Worm (Caenorhabditis elegans): ENCODE data around the gene F45C12.17.

The F45C12.17 gene

DNA sequence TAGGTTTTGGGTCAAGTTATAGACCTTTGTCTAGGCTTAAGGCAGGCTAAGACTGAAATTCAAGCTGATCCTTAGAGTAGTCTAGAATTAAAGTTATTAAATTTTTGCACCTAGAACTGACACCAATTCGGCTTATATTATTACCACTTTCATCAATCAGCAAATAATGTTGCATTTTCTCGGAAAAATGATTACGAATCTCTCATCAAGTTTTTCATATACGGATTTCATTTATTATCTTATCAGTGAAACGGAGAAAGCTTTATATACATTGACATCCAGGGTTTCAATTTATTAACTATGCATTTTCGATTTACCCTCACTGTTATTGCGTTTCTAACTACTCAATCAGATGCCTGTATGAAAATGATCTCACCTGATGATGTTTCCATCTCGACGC, 15.3 kb downstream of the F45C12.17 start, which contains the start of gene K07G6.1:
K07G6.1 (plus strand) TSS at position 301 of the 400 bp plus-strand sequence.
- no peak for TF ChIP-seq sea-1 (GFP tag; conservative IDR thresholded peaks at IDR 0.05)
- TF ChIP-seq ceh-13 (GFP tag; optimal IDR thresholded peaks at IDR 0.05) = no peak
- TF ChIP-seq pes-1 (GFP tag; IDR thresholded peaks at IDR 0.05) = no peak
- no peak for TF ChIP-seq aly-1 (tag; optimal IDR thresholded peaks at IDR 0.05)
- TF ChIP-seq scrt-1 (GFP tag; IDR thresholded peaks at IDR 0.05) = no peak
- TF ChIP-seq ets-7 (tag; optimal IDR thresholded peaks at IDR 0.05) = no peak
- TF ChIP-seq ceh-36 (tag; optimal IDR thresholded peaks at IDR 0.05) = no peak
- TF ChIP-seq B0310.2 (tag; optimal IDR thresholded peaks at IDR 0.05) = no peak
- TF ChIP-seq hnd-1 (tag; optimal IDR thresholded peaks at IDR 0.05) = no peak
- TF ChIP-seq F13C5.2 (tag; optimal IDR thresholded peaks at IDR 0.05) = no peak
- no peak for TF ChIP-seq tra-4 (tag; optimal IDR thresholded peaks at IDR 0.05)
- TF ChIP-seq tbx-37 (GFP tag; conservative IDR thresholded peaks at IDR 0.05) = no peak
- no peak for TF ChIP-seq hmbx-1 (tag; optimal IDR thresholded peaks at IDR 0.05)
- TF ChIP-seq flt-1 (GFP tag; IDR thresholded peaks at IDR 0.05) = no peak
- TF ChIP-seq tbx-11 (GFP tag; IDR thresholded peaks at IDR 0.05) = no peak
- no peak for TF ChIP-seq ama-1 (optimal IDR thresholded peaks at IDR 0.05)
- TF ChIP-seq hmg-4 (GFP tag; optimal IDR thresholded peaks at IDR 0.05) = no peak

- TF ChIP-seq hnd-1 (tag; optimal IDR thresholded peaks at IDR 0.05) (no peak), aly-1 (tag; optimal IDR thresholded peaks at IDR 0.05) (no peak), ets-7 (tag; optimal IDR thresholded peaks at IDR 0.05) (no peak), hmbx-1 (tag; optimal IDR thresholded peaks at IDR 0.05) (no peak), tra-4 (tag; optimal IDR thresholded peaks at IDR 0.05) (no peak)
Observed at ce11 chrII:1742535-1742934, 16.6 kb downstream of the F45C12.17 start, which contains the start of gene F36H5.12. TSS of gene F36H5.12 (plus strand) at chrII:1742835.

ce11 chrII:1744183-1744582, 18.3 kb downstream of the F45C12.17 start, which contains the start of gene clec-19:
TSS of gene clec-19 (plus strand) at chrII:1744483.
- TF ChIP-seq ama-1 (optimal IDR thresholded peaks at IDR 0.05) = no peak

- TF ChIP-seq tbx-37 (GFP tag; conservative IDR thresholded peaks at IDR 0.05) (no peak), tra-4 (tag; optimal IDR thresholded peaks at IDR 0.05) (no peak), F13C5.2 (tag; optimal IDR thresholded peaks at IDR 0.05) (no peak)
Observed at ce11 chrII:1750413-1750812, 24.5 kb downstream of the F45C12.17 start, which contains the start of the genes F36H5.13 and F36H5.8. TSS of gene F36H5.13 (minus strand) at chrII:1750513. TSS of gene F36H5.8 (minus strand) at chrII:1750686.

- TF ChIP-seq tbx-11 (GFP tag; IDR thresholded peaks at IDR 0.05) = no peak
- TF ChIP-seq aly-1 (tag; optimal IDR thresholded peaks at IDR 0.05) = no peak
- TF ChIP-seq hmg-4 (GFP tag; optimal IDR thresholded peaks at IDR 0.05) = no peak
- TF ChIP-seq ceh-36 (tag; optimal IDR thresholded peaks at IDR 0.05) = no peak
- TF ChIP-seq flt-1 (GFP tag; IDR thresholded peaks at IDR 0.05) = no peak
- no peak for TF ChIP-seq hnd-1 (tag; optimal IDR thresholded peaks at IDR 0.05)
- TF ChIP-seq scrt-1 (GFP tag; IDR thresholded peaks at IDR 0.05) = no peak
Observed at ce11 chrII:1752990-1753389, 27.1 kb downstream of the F45C12.17 start, which contains the start of gene F36H5.9. TSS of gene F36H5.9 (minus strand) at chrII:1753090.

DNA sequence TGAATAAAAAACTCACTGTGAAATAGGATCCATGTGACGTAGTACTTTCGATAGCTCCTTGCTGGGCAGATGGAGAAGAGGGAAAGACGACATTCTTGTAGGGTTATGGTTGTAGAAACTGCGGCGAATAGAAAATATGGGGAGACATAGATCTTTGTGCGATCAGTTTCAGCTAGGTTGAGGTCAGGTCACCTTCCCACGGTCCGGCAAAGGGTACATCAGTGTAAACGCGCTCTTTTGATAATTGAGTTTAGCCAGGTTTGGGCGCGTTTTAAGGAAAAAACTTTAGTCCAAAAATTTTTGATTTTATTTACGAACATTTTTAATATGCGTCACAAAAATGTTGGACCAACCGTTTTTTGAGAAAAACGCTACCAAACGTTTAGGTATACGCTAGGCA, 30.2 kb downstream of the F45C12.17 start, which contains the start of gene F36H5.17:
F36H5.17 (minus strand) TSS at position 101 of the 400 bp plus-strand sequence.
- no peak for TF ChIP-seq tbx-37 (GFP tag; conservative IDR thresholded peaks at IDR 0.05)

ce11 chrII:1756582-1756981, 30.7 kb downstream of the F45C12.17 start, which contains the start of gene fbxb-53:
TSS of gene fbxb-53 (plus strand) at chrII:1756882.
- TF ChIP-seq hmbx-1 (tag; optimal IDR thresholded peaks at IDR 0.05) (no peak), flt-1 (GFP tag; IDR thresholded peaks at IDR 0.05) (no peak), hmg-4 (GFP tag; optimal IDR thresholded peaks at IDR 0.05) (no peak), tbx-11 (GFP tag; IDR thresholded peaks at IDR 0.05) (no peak), ceh-36 (tag; optimal IDR thresholded peaks at IDR 0.05) (no peak), ceh-13 (GFP tag; optimal IDR thresholded peaks at IDR 0.05) (no peak), aly-1 (tag; optimal IDR thresholded peaks at IDR 0.05) (no peak), ets-7 (tag; optimal IDR thresholded peaks at IDR 0.05) (no peak), ama-1 (optimal IDR thresholded peaks at IDR 0.05) (no peak), tbx-37 (GFP tag; conservative IDR thresholded peaks at IDR 0.05) (no peak), B0310.2 (tag; optimal IDR thresholded peaks at IDR 0.05) (no peak), pes-1 (GFP tag; IDR thresholded peaks at IDR 0.05) (no peak), tra-4 (tag; optimal IDR thresholded peaks at IDR 0.05) (no peak), sea-1 (GFP tag; conservative IDR thresholded peaks at IDR 0.05) (no peak), F13C5.2 (tag; optimal IDR thresholded peaks at IDR 0.05) (no peak), hnd-1 (tag; optimal IDR thresholded peaks at IDR 0.05) (no peak), scrt-1 (GFP tag; IDR thresholded peaks at IDR 0.05) (no peak)

DNA sequence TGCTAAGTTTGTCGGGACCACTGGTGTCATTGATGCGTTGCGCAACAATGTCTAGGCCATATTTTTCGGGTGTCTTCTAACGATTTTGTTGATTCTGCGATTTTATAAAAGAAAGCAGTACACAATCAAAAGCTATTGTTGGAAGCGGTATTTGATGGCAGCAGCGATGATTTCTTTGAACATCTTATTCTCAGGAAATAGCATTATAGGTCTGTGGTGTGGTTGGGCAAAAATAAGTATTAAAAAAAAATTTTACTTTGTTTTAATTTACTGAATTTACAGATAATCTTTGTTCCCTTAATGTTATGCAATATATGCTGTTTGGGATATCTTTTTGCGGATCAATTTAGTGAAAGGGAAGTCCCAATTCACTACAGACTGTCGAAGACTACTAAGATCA, 31.1 kb downstream of the F45C12.17 start, which contains the start of gene F36H5.10:
F36H5.10 (plus strand) TSS at position 301 of the 400 bp plus-strand sequence.
- no peak for TF ChIP-seq hnd-1 (tag; optimal IDR thresholded peaks at IDR 0.05)
- no peak for TF ChIP-seq B0310.2 (tag; optimal IDR thresholded peaks at IDR 0.05)
- TF ChIP-seq ceh-36 (tag; optimal IDR thresholded peaks at IDR 0.05) = no peak
- no peak for TF ChIP-seq tra-4 (tag; optimal IDR thresholded peaks at IDR 0.05)
- no peak for TF ChIP-seq ets-7 (tag; optimal IDR thresholded peaks at IDR 0.05)
- TF ChIP-seq F13C5.2 (tag; optimal IDR thresholded peaks at IDR 0.05) = no peak
- TF ChIP-seq ama-1 (optimal IDR thresholded peaks at IDR 0.05) = no peak
- no peak for TF ChIP-seq tbx-11 (GFP tag; IDR thresholded peaks at IDR 0.05)
- no peak for TF ChIP-seq tbx-37 (GFP tag; conservative IDR thresholded peaks at IDR 0.05)
- TF ChIP-seq ceh-13 (GFP tag; optimal IDR thresholded peaks at IDR 0.05) = no peak
- no peak for TF ChIP-seq hmbx-1 (tag; optimal IDR thresholded peaks at IDR 0.05)
- TF ChIP-seq flt-1 (GFP tag; IDR thresholded peaks at IDR 0.05) = no peak
- no peak for TF ChIP-seq hmg-4 (GFP tag; optimal IDR thresholded peaks at IDR 0.05)
- TF ChIP-seq scrt-1 (GFP tag; IDR thresholded peaks at IDR 0.05) = no peak
- TF ChIP-seq sea-1 (GFP tag; conservative IDR thresholded peaks at IDR 0.05) = no peak
- no peak for TF ChIP-seq pes-1 (GFP tag; IDR thresholded peaks at IDR 0.05)
- TF ChIP-seq aly-1 (tag; optimal IDR thresholded peaks at IDR 0.05) = no peak
